Worm (Caenorhabditis elegans) whole organism, L2 larva: ENCODE results near the gene F19D8.2.

ENCODE experiments used
- dmd-4 ChIP-seq: sonication (generic microtip); optimal IDR thresholded peaks from 2 replicates; lab custom pipeline; 2017; ENCODE audit warnings: missing biosample characterization, missing genetic modification characterization
- egl-27 ChIP-seq: sonication (generic microtip); optimal IDR thresholded peaks from 3 replicates; lab custom pipeline; 2017; ENCODE audit warnings: missing biosample characterization, missing genetic modification reagents, missing genetic modification characterization
- lin-13 ChIP-seq: fragments of 150-350 bp; optimal IDR thresholded peaks from 2 replicates; lab custom pipeline; 2014; ENCODE audit warnings: missing biosample characterization, missing genetic modification reagents, missing genetic modification characterization
- mdl-1 ChIP-seq, 2 experiments: fragments of 150-350 bp in 1 of 2; sonication (generic microtip) in 1 of 2; optimal IDR thresholded peaks; 2 replicates each; lab custom pipeline; 2017; ENCODE audit warnings: missing biosample characterization in 2 of 2, missing genetic modification characterization in 2 of 2
- nhr-11 ChIP-seq: fragments of 150-350 bp; optimal IDR thresholded peaks from 2 replicates; lab custom pipeline; 2014; ENCODE audit warnings: missing biosample characterization, missing genetic modification characterization
- nhr-129 ChIP-seq: fragments of 150-350 bp; optimal IDR thresholded peaks from 2 replicates; lab custom pipeline; 2014; ENCODE audit warnings: missing biosample characterization, missing genetic modification characterization
- nhr-6 ChIP-seq: fragments of 150-350 bp; optimal IDR thresholded peaks from 2 replicates; lab custom pipeline; 2014; ENCODE audit warnings: missing biosample characterization, missing genetic modification characterization
- sem-4 ChIP-seq: fragments of 150-350 bp; optimal IDR thresholded peaks from 2 replicates; lab custom pipeline; 2014; ENCODE audit warnings: missing biosample characterization, missing genetic modification reagents, missing genetic modification characterization
- skn-1 ChIP-seq: sonication (generic microtip); optimal IDR thresholded peaks from 2 replicates; lab custom pipeline; 2017; ENCODE audit warnings: missing biosample characterization, missing genetic modification characterization
- sma-9 ChIP-seq, 2 experiments: fragments of 150-350 bp in 1 of 2; sonication (generic microtip) in 1 of 2; optimal IDR thresholded peaks; 2 replicates each; lab custom pipeline; 2014 to 2016; ENCODE audit warnings: missing genetic modification characterization in 2 of 2, mild to moderate bottlenecking in 1 of 2, missing biosample characterization in 1 of 2, missing compliant biosample characterization in 1 of 2, missing genetic modification reagents in 1 of 2, moderate library complexity in 1 of 2
- unc-62 ChIP-seq: fragments of 150-350 bp; optimal IDR thresholded peaks from 2 replicates; lab custom pipeline; 2014; ENCODE audit warnings: missing biosample characterization, missing genetic modification reagents, missing genetic modification characterization

- no peak for TF ChIP-seq nhr-11
- TF ChIP-seq nhr-6, result no peak
- no peak for TF ChIP-seq skn-1 (tag; lab: Kevin White, UChicago)
- no peak for TF ChIP-seq dmd-4 (tag; lab: Kevin White, UChicago)
- peak; percentile 8 for TF ChIP-seq nhr-129
- no peak for TF ChIP-seq lin-13 (GFP tag; lab: Kevin White, UChicago)
- no peak for TF ChIP-seq egl-27 (tag; lab: Kevin White, UChicago)
- no peak for TF ChIP-seq unc-62 (GFP tag; lab: Kevin White, UChicago)
- no peak for TF ChIP-seq sma-9 (GFP tag; optimal IDR thresholded peaks at IDR 0.05; lab: Kevin White, UChicago)
- no peak for TF ChIP-seq sma-9 (tag; optimal IDR thresholded peaks at IDR 0.05; lab: Kevin White, UChicago)
- no peak for TF ChIP-seq mdl-1 (tag; optimal IDR thresholded peaks at IDR 0.05; lab: Kevin White, UChicago)
- TF ChIP-seq sem-4 (tag; lab: Kevin White, UChicago), result no peak
Observed at ce11 chrX:13846024-13846423, 11.8 kb downstream of the F19D8.2 start.
